Worm (Caenorhabditis elegans) whole organism, L2 larva: ENCODE measurements around the gene sql-1.

Experiments used
- C34F6.9 ChIP-seq: fragments of 150-350 bp; optimal IDR thresholded peaks from 2 replicates; lab custom pipeline; 2014; ENCODE audit warnings: missing biosample characterization, missing genetic modification characterization
- R02D3.7 ChIP-seq: fragments of 150-350 bp; optimal IDR thresholded peaks from 2 replicates; lab custom pipeline; 2014; ENCODE audit warnings: missing biosample characterization, missing genetic modification characterization
- Y55F3AM.14 ChIP-seq: fragments of 200-800 bp; sonication (Bioruptor generic); optimal IDR thresholded peaks from 2 replicates; lab custom pipeline; 2018; ENCODE audit warnings: mild to moderate bottlenecking, missing genetic modification characterization, missing compliant biosample characterization
- ZK546.5 ChIP-seq: sonication (generic microtip); optimal IDR thresholded peaks from 2 replicates; lab custom pipeline; 2017; ENCODE audit warnings: missing biosample characterization, missing genetic modification characterization
- aly-2 ChIP-seq: fragments of 150-350 bp; optimal IDR thresholded peaks from 2 replicates; lab custom pipeline; 2014; ENCODE audit warnings: missing biosample characterization, missing genetic modification characterization
- ama-1 ChIP-seq: fragments of 150-350 bp; optimal IDR thresholded peaks from 2 replicates; lab custom pipeline; 2018; ENCODE audit warnings: inconsistent platforms
- blmp-1 ChIP-seq: sonication (generic microtip); optimal IDR thresholded peaks from 2 replicates; lab custom pipeline; 2017; ENCODE audit warnings: missing genetic modification characterization, mild to moderate bottlenecking, missing compliant biosample characterization, antibody characterized with exemption, moderate library complexity; ENCODE audit not compliant: insufficient read depth
- ceh-16 ChIP-seq: fragments of 150-350 bp; optimal IDR thresholded peaks from 2 replicates; lab custom pipeline; 2014; ENCODE audit warnings: missing biosample characterization, missing genetic modification characterization
- crh-2 ChIP-seq: sonication (generic microtip); optimal IDR thresholded peaks from 2 replicates; lab custom pipeline; 2017; ENCODE audit warnings: missing biosample characterization, missing genetic modification characterization
- dmd-4 ChIP-seq: sonication (generic microtip); optimal IDR thresholded peaks from 2 replicates; lab custom pipeline; 2017; ENCODE audit warnings: missing biosample characterization, missing genetic modification characterization
- egl-27 ChIP-seq: sonication (generic microtip); optimal IDR thresholded peaks from 3 replicates; lab custom pipeline; 2017; ENCODE audit warnings: missing biosample characterization, missing genetic modification reagents, missing genetic modification characterization
- elt-3 ChIP-seq: sonication (generic microtip); optimal IDR thresholded peaks from 2 replicates; lab custom pipeline; 2017; ENCODE audit warnings: missing biosample characterization, missing genetic modification characterization
- fos-1 ChIP-seq: fragments of 150-350 bp; optimal IDR thresholded peaks from 2 replicates; lab custom pipeline; 2014; ENCODE audit warnings: missing biosample characterization, missing genetic modification characterization
- gmeb-1 ChIP-seq: fragments of 150-350 bp; optimal IDR thresholded peaks from 2 replicates; lab custom pipeline; 2014; ENCODE audit warnings: missing biosample characterization, missing genetic modification characterization
- lin-11 ChIP-seq: fragments of 150-350 bp; sonication (generic microtip); optimal IDR thresholded peaks from 2 replicates; lab custom pipeline; 2014; ENCODE audit warnings: missing biosample characterization, missing genetic modification characterization, inconsistent platforms, mixed read lengths
- lin-13 ChIP-seq: fragments of 150-350 bp; optimal IDR thresholded peaks from 2 replicates; lab custom pipeline; 2014; ENCODE audit warnings: missing biosample characterization, missing genetic modification reagents, missing genetic modification characterization
- lin-39 ChIP-seq: fragments of 150-350 bp; optimal IDR thresholded peaks from 2 replicates; lab custom pipeline; 2014; ENCODE audit warnings: missing biosample characterization, missing genetic modification reagents, missing genetic modification characterization
- lsy-2 ChIP-seq, 2 experiments: fragments of 150-350 bp in 1 of 2; sonication (generic microtip) in 1 of 2; optimal IDR thresholded peaks; 2 replicates each; lab custom pipeline; 2014 to 2017; ENCODE audit warnings: missing biosample characterization in 2 of 2, missing genetic modification characterization in 2 of 2
- mab-5 ChIP-seq: fragments of 150-350 bp; optimal IDR thresholded peaks from 2 replicates; lab custom pipeline; 2014; ENCODE audit warnings: missing biosample characterization, missing genetic modification characterization
- mdl-1 ChIP-seq, 2 experiments: fragments of 150-350 bp in 1 of 2; sonication (generic microtip) in 1 of 2; optimal IDR thresholded peaks; 2 replicates each; lab custom pipeline; 2017; ENCODE audit warnings: missing biosample characterization in 2 of 2, missing genetic modification characterization in 2 of 2
- nhr-10 ChIP-seq: sonication (generic microtip); optimal IDR thresholded peaks from 2 replicates; lab custom pipeline; 2017; ENCODE audit warnings: missing biosample characterization, missing genetic modification characterization
- nhr-11 ChIP-seq: fragments of 150-350 bp; optimal IDR thresholded peaks from 2 replicates; lab custom pipeline; 2014; ENCODE audit warnings: missing biosample characterization, missing genetic modification characterization
- nhr-12 ChIP-seq: fragments of 150-350 bp; optimal IDR thresholded peaks from 2 replicates; lab custom pipeline; 2014; ENCODE audit warnings: missing biosample characterization, missing genetic modification characterization
- nhr-129 ChIP-seq: fragments of 150-350 bp; optimal IDR thresholded peaks from 2 replicates; lab custom pipeline; 2014; ENCODE audit warnings: missing biosample characterization, missing genetic modification characterization
- nhr-21 ChIP-seq: fragments of 150-350 bp; optimal IDR thresholded peaks from 2 replicates; lab custom pipeline; 2014; ENCODE audit warnings: missing biosample characterization, missing genetic modification characterization
- nhr-23 ChIP-seq: fragments of 150-350 bp; optimal IDR thresholded peaks from 2 replicates; lab custom pipeline; 2014; ENCODE audit warnings: missing biosample characterization, missing genetic modification reagents, missing genetic modification characterization
- nhr-237 ChIP-seq: fragments of 150-350 bp; optimal IDR thresholded peaks from 2 replicates; lab custom pipeline; 2014; ENCODE audit warnings: missing biosample characterization, missing genetic modification characterization
- nhr-25 ChIP-seq: fragments of 150-350 bp; sonication (generic microtip); optimal IDR thresholded peaks from 3 replicates; lab custom pipeline; 2014; ENCODE audit warnings: missing biosample characterization, missing genetic modification characterization
- nhr-77 ChIP-seq: fragments of 150-350 bp; optimal IDR thresholded peaks from 2 replicates; lab custom pipeline; 2014; ENCODE audit warnings: missing biosample characterization, missing genetic modification characterization
- peb-1 ChIP-seq: fragments of 150-350 bp; optimal IDR thresholded peaks from 2 replicates; lab custom pipeline; 2014; ENCODE audit warnings: missing biosample characterization, missing genetic modification characterization
- sem-4 ChIP-seq: fragments of 150-350 bp; optimal IDR thresholded peaks from 2 replicates; lab custom pipeline; 2014; ENCODE audit warnings: missing biosample characterization, missing genetic modification reagents, missing genetic modification characterization
- skn-1 ChIP-seq: sonication (generic microtip); optimal IDR thresholded peaks from 2 replicates; lab custom pipeline; 2017; ENCODE audit warnings: missing biosample characterization, missing genetic modification characterization
- sma-9 ChIP-seq, 2 experiments: fragments of 150-350 bp in 1 of 2; sonication (generic microtip) in 1 of 2; optimal IDR thresholded peaks; 2 replicates each; lab custom pipeline; 2014 to 2016; ENCODE audit warnings: missing genetic modification characterization in 2 of 2, mild to moderate bottlenecking in 1 of 2, missing biosample characterization in 1 of 2, missing compliant biosample characterization in 1 of 2, missing genetic modification reagents in 1 of 2, moderate library complexity in 1 of 2
- snpc-4 ChIP-seq: fragments of 150-350 bp; optimal IDR thresholded peaks from 2 replicates; lab custom pipeline; 2014; ENCODE audit warnings: missing biosample characterization, missing genetic modification characterization
- unc-55 ChIP-seq: fragments of 150-350 bp; sonication (generic microtip); optimal IDR thresholded peaks from 3 replicates; lab custom pipeline; 2014; ENCODE audit warnings: missing biosample characterization, missing genetic modification reagents, missing genetic modification characterization
- unc-62 ChIP-seq: fragments of 150-350 bp; optimal IDR thresholded peaks from 2 replicates; lab custom pipeline; 2014; ENCODE audit warnings: missing biosample characterization, missing genetic modification reagents, missing genetic modification characterization
- ztf-11 ChIP-seq: sonication (generic microtip); optimal IDR thresholded peaks from 2 replicates; lab custom pipeline; 2017; ENCODE audit warnings: missing biosample characterization, missing genetic modification characterization
- ztf-4 ChIP-seq: fragments of 150-350 bp; optimal IDR thresholded peaks from 2 replicates; lab custom pipeline; 2014; ENCODE audit warnings: missing biosample characterization, missing genetic modification characterization

The sql-1 gene

ce11 chrIII:12455651-12456420 lies 43.5 kb upstream of the sql-1 start:
- TF ChIP-seq sma-9 (GFP tag; optimal IDR thresholded peaks at IDR 0.05; lab: Kevin White, UChicago): no peak
- no peak for TF ChIP-seq sma-9 (tag; optimal IDR thresholded peaks at IDR 0.05; lab: Kevin White, UChicago)
- no peak for TF ChIP-seq unc-62 (GFP tag; lab: Kevin White, UChicago)
- no peak for TF ChIP-seq unc-55
- no peak for TF ChIP-seq Y55F3AM.14 (GFP tag; lab: Kevin White, UChicago)
- TF ChIP-seq nhr-10 (tag; lab: Kevin White, UChicago): no peak
- TF ChIP-seq gmeb-1: peak; percentile 25
- peak; percentile 81 for TF ChIP-seq ztf-4
- TF ChIP-seq ZK546.5: no peak

DNA sequence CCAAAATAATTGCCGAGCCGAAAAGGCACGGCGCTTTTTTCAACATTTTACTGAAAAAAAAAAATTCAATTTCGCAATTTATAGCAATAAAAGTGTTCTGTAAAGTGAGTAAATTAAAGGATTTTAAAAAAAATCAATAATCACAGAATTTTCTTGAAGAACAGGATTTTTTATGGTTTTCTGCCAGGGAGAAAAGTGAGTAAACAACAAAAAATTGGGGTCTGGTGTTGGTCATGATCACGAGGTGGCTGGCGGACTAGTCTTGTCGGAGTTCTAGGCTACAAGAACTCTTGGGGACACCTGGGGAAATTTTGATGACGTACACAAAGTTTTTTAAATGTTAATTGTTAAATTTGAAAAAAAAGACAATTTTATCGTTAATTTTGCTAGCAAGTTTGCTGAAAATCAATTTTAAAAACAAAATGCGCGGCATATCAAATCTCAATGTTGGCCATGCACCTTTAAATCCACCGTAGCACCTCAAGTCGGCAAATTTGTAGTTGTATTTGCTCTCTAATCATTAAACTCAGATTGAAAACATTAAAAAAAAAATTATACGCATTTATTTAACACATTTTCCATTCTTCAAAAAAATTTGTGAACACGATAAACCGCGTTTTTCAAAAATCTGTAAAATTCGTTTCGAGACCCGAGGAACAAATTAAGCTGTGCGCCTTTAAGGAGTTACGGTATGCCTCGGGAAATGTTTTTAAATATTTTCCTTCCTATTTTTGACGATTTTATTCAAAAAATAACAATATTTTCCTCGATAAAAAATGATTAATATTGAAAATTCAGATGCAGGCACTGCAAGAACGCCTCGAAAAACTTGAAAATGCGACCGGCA lies 42.3 kb upstream of the sql-1 start, which contains the start of the genes scav-3 and Y49E10.21:
Gene scav-3, minus strand, starts transcription at position 50 of the 847 bp plus-strand sequence.
Gene Y49E10.21, plus strand, starts transcription at position 797 of the 847 bp plus-strand sequence.
- TF ChIP-seq nhr-21 (tag; lab: Kevin White, UChicago) (no peak), skn-1 (tag; lab: Kevin White, UChicago) (peak; percentile 35), crh-2 (tag; lab: Kevin White, UChicago) (peak; percentile 52), lsy-2 (tag; optimal IDR thresholded peaks at IDR 0.05; lab: Kevin White, UChicago) (peak in 1 of 2 experiments; percentile 58), C34F6.9 (tag; lab: Kevin White, UChicago) (peak; percentile 70), unc-55 (peak; percentile 28), nhr-129 (peak; percentile 44), sem-4 (peak; percentile 35), peb-1 (tag; lab: Kevin White, UChicago) (no peak), snpc-4 (tag; lab: Kevin White, UChicago) (no peak), fos-1 (tag; lab: Kevin White, UChicago) (peak; percentile 59), gmeb-1 (peak; percentile 14), R02D3.7 (tag; lab: Kevin White, UChicago) (no peak)
- TF ChIP-seq, all 48 proteins: peak for 9

ce11 chrIII:12458970-12459369 lies 40.4 kb upstream of the sql-1 start:
- no peak for TF ChIP-seq unc-62 (GFP tag; lab: Kevin White, UChicago)
- TF ChIP-seq nhr-77: no peak
- no peak for TF ChIP-seq nhr-237 (tag; lab: Kevin White, UChicago)
- TF ChIP-seq nhr-11: no peak
- TF ChIP-seq nhr-21 (tag; lab: Kevin White, UChicago): no peak
- no peak for TF ChIP-seq egl-27 (tag; lab: Kevin White, UChicago)

DNA sequence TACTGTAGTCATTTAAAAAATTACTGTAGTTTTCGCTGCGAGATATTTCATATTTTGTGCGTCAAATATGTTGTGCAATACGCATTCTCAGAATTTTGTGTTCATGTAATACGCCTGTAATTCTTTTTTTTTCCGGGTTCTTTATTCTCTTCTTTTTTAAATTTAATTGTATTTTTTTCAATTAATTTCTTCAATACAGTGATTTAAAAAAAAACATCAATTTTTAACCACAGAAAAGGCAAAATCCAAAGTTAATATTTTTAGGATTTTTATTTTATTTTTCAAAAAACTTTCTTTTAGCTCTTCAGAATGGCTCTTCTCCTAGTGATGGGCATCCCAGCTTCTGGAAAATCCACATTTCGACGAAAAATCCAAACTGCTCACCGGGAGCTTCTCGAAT lies 33.0 kb upstream of the sql-1 start, which contains the start of gene pstk-1:
Gene pstk-1, plus strand, starts transcription at position 301 of the 400 bp plus-strand sequence.
- TF ChIP-seq peb-1 (tag; lab: Kevin White, UChicago) (no peak), Y55F3AM.14 (GFP tag; lab: Kevin White, UChicago) (no peak), ama-1 (lab: Kevin White, UChicago) (no peak), gmeb-1 (no peak), egl-27 (tag; lab: Kevin White, UChicago) (no peak), ztf-11 (no peak), nhr-77 (no peak), snpc-4 (tag; lab: Kevin White, UChicago) (no peak), lin-39 (no peak), R02D3.7 (tag; lab: Kevin White, UChicago) (no peak), unc-62 (GFP tag; lab: Kevin White, UChicago) (no peak), ceh-16 (tag; lab: Kevin White, UChicago) (no peak), fos-1 (tag; lab: Kevin White, UChicago) (no peak), nhr-129 (no peak), nhr-23 (no peak), nhr-11 (no peak), sma-9 (GFP tag; optimal IDR thresholded peaks at IDR 0.05; lab: Kevin White, UChicago) (no peak), sma-9 (tag; optimal IDR thresholded peaks at IDR 0.05; lab: Kevin White, UChicago) (no peak)

ce11 chrIII:12468869-12469268 lies 30.5 kb upstream of the sql-1 start, which contains the start of gene Y49E10.29:
Gene Y49E10.29 (plus strand): TSS chrIII:12469169.
- TF ChIP-seq nhr-237 (tag; lab: Kevin White, UChicago) (no peak), lin-39 (no peak), nhr-77 (no peak), lin-11 (no peak), nhr-25 (tag; lab: Kevin White, UChicago) (no peak), sem-4 (no peak), mdl-1 (tag; optimal IDR thresholded peaks at IDR 0.05; lab: Kevin White, UChicago) (no peak), sma-9 (GFP tag; optimal IDR thresholded peaks at IDR 0.05; lab: Kevin White, UChicago) (no peak), sma-9 (tag; optimal IDR thresholded peaks at IDR 0.05; lab: Kevin White, UChicago) (no peak), nhr-12 (no peak), unc-55 (no peak), blmp-1 (tag; lab: Kevin White, UChicago) (no peak), elt-3 (tag; lab: Kevin White, UChicago) (no peak), mab-5 (tag; lab: Kevin White, UChicago) (no peak), nhr-11 (no peak), aly-2 (tag; lab: Kevin White, UChicago) (no peak), nhr-129 (no peak), C34F6.9 (tag; lab: Kevin White, UChicago) (no peak), lin-13 (GFP tag; lab: Kevin White, UChicago) (no peak), dmd-4 (tag; lab: Kevin White, UChicago) (no peak), unc-62 (GFP tag; lab: Kevin White, UChicago) (no peak)
